Fruit fly (Drosophila melanogaster) whole organism, embryonic: ENCODE measurements around the gene Nup98-96.
A peak's percentile ranks its signal among the peaks of the same experiment; 100 is the strongest.

Source experiments
- ATbp ChIP-seq: fragments of 200-800 bp; sonication (Bioruptor generic); optimal IDR thresholded peaks from 2 replicates; lab custom pipeline; 2017; ENCODE audit warnings: missing biosample characterization, mild to moderate bottlenecking, missing genetic modification characterization, missing genetic modification reagents
- Adf1 ChIP-seq: fragments of 200-800 bp; sonication (Bioruptor generic); IDR thresholded peaks from 2 replicates; pipeline ENCODE4 v1.3.6; 2022; ENCODE audit warnings: missing biosample characterization, missing genetic modification characterization
- CG1024 ChIP-seq: fragments of 200-800 bp; sonication (Bioruptor generic); IDR thresholded peaks from 2 replicates; pipeline ENCODE4 v1.3.6; 2022; ENCODE audit warnings: missing biosample characterization, missing genetic modification characterization
- CG10267 ChIP-seq: fragments of 200-800 bp; sonication (Bioruptor generic); optimal IDR thresholded peaks from 2 replicates; lab custom pipeline; 2018; ENCODE audit warnings: missing biosample characterization, mild to moderate bottlenecking, missing genetic modification characterization, moderate library complexity
- CG10565 ChIP-seq: fragments of 200-800 bp; sonication (Bioruptor generic); optimal IDR thresholded peaks from 3 replicates; lab custom pipeline; 2016; ENCODE audit warnings: missing biosample characterization, mild to moderate bottlenecking, missing genetic modification characterization
- CG11560 ChIP-seq: fragments of 200-800 bp; sonication (Bioruptor generic); IDR thresholded peaks from 3 replicates; pipeline ENCODE4 v1.3.6; 2022; ENCODE audit warnings: missing biosample characterization, missing genetic modification characterization
- CG12659 ChIP-seq: fragments of 200-800 bp; sonication (Bioruptor generic); optimal IDR thresholded peaks from 3 replicates; lab custom pipeline; 2017; ENCODE audit warnings: mild to moderate bottlenecking, missing biosample characterization, missing genetic modification reagents, missing genetic modification characterization
- CG12769 ChIP-seq: fragments of 200-800 bp; sonication (Bioruptor generic); optimal IDR thresholded peaks from 2 replicates; lab custom pipeline; 2019; ENCODE audit warnings: missing biosample characterization, mild to moderate bottlenecking, missing genetic modification characterization, moderate library complexity
- CG12942 ChIP-seq: fragments of 200-800 bp; sonication (Bioruptor generic); optimal IDR thresholded peaks from 3 replicates; lab custom pipeline; 2016; ENCODE audit warnings: missing biosample characterization, missing genetic modification characterization
- CG13123 ChIP-seq: fragments of 200-800 bp; sonication (Bioruptor generic); optimal IDR thresholded peaks from 2 replicates; lab custom pipeline; 2016; ENCODE audit warnings: missing biosample characterization, missing genetic modification characterization
- CG14860 ChIP-seq: fragments of 200-800 bp; sonication (Bioruptor generic); IDR thresholded peaks from 3 replicates; pipeline ENCODE4 v1.3.6; 2022; ENCODE audit warnings: missing biosample characterization, missing genetic modification characterization; ENCODE audit not compliant: partially characterized antibody
- CG15269 ChIP-seq: fragments of 200-800 bp; sonication (Bioruptor generic); optimal IDR thresholded peaks from 2 replicates; lab custom pipeline; 2018; ENCODE audit warnings: missing biosample characterization, mild to moderate bottlenecking, missing genetic modification characterization, moderate library complexity
- CG16779 ChIP-seq: fragments of 200-800 bp; sonication (Bioruptor generic); IDR thresholded peaks from 2 replicates; pipeline ENCODE4 v1.3.6; 2022; ENCODE audit warnings: missing biosample characterization, missing genetic modification characterization
- CG2875 ChIP-seq: fragments of 200-800 bp; sonication (Bioruptor generic); optimal IDR thresholded peaks from 2 replicates; lab custom pipeline; 2017; ENCODE audit warnings: missing biosample characterization, mild to moderate bottlenecking, missing genetic modification characterization, missing genetic modification reagents
- CG2889 ChIP-seq: fragments of 200-800 bp; sonication (Bioruptor generic); IDR thresholded peaks from 3 replicates; pipeline ENCODE4 v1.3.6; 2022; ENCODE audit warnings: missing biosample characterization, missing genetic modification characterization
- CG30403 ChIP-seq: fragments of 200-800 bp; sonication (Bioruptor generic); optimal IDR thresholded peaks from 3 replicates; lab custom pipeline; 2016; ENCODE audit warnings: missing biosample characterization, missing genetic modification characterization
- CG3995 ChIP-seq: fragments of 200-800 bp; sonication (Bioruptor generic); optimal IDR thresholded peaks from 3 replicates; lab custom pipeline; 2016; ENCODE audit warnings: missing biosample characterization, missing genetic modification characterization
- CG4282 ChIP-seq: fragments of 200-800 bp; sonication (Bioruptor generic); optimal IDR thresholded peaks from 2 replicates; lab custom pipeline; 2016; ENCODE audit warnings: missing biosample characterization, missing genetic modification characterization
- CG6791 ChIP-seq: fragments of 200-800 bp; sonication (Bioruptor generic); IDR thresholded peaks from 3 replicates; pipeline ENCODE4 v1.3.6; 2022; ENCODE audit warnings: missing biosample characterization, missing genetic modification characterization; ENCODE audit not compliant: partially characterized antibody
- CG7357 ChIP-seq: fragments of 200-800 bp; sonication (Bioruptor generic); IDR thresholded peaks from 3 replicates; pipeline ENCODE4 v1.3.6; 2022; ENCODE audit warnings: missing biosample characterization, missing genetic modification characterization
- CG7556 ChIP-seq: fragments of 200-800 bp; sonication (Bioruptor generic); optimal IDR thresholded peaks from 2 replicates; lab custom pipeline; 2017; ENCODE audit warnings: missing biosample characterization, mild to moderate bottlenecking, missing genetic modification characterization
- CG7745 ChIP-seq: fragments of 200-800 bp; sonication (Bioruptor generic); optimal IDR thresholded peaks from 2 replicates; lab custom pipeline; 2018; ENCODE audit warnings: missing biosample characterization, mild to moderate bottlenecking, missing genetic modification characterization, moderate library complexity
- CG9727 ChIP-seq: fragments of 200-800 bp; sonication (Bioruptor generic); optimal IDR thresholded peaks from 3 replicates; lab custom pipeline; 2017; ENCODE audit warnings: missing biosample characterization, mild to moderate bottlenecking, missing genetic modification characterization
- Camta ChIP-seq: fragments of 200-800 bp; sonication (Bioruptor generic); optimal IDR thresholded peaks from 2 replicates; lab custom pipeline; 2016; ENCODE audit warnings: missing biosample characterization, missing genetic modification characterization
- E2f1 ChIP-seq: fragments of 200-800 bp; sonication (Bioruptor generic); IDR thresholded peaks from 2 replicates; pipeline ENCODE4 v1.3.6; 2022; ENCODE audit warnings: missing biosample characterization, missing genetic modification characterization
- H15 ChIP-seq: fragments of 200-800 bp; sonication (Bioruptor generic); IDR thresholded peaks from 3 replicates; pipeline ENCODE4 v1.3.6; 2022; ENCODE audit warnings: missing biosample characterization, missing genetic modification characterization
- Hand ChIP-seq: fragments of 200-800 bp; sonication (Bioruptor generic); optimal IDR thresholded peaks from 2 replicates; lab custom pipeline; 2017; ENCODE audit warnings: mild to moderate bottlenecking, missing biosample characterization, missing genetic modification reagents, missing genetic modification characterization
- Hmr ChIP-seq: fragments of 200-800 bp; sonication (Bioruptor generic); optimal IDR thresholded peaks from 3 replicates; lab custom pipeline; 2017; ENCODE audit warnings: mild to moderate bottlenecking, missing biosample characterization, missing genetic modification reagents, missing genetic modification characterization
- Kr ChIP-seq: fragments of 200-800 bp; sonication (Bioruptor generic); optimal IDR thresholded peaks from 2 replicates; lab custom pipeline; 2017; ENCODE audit warnings: missing biosample characterization, mild to moderate bottlenecking, missing genetic modification characterization
- Xrp1 ChIP-seq: fragments of 200-800 bp; sonication (Bioruptor generic); IDR thresholded peaks from 2 replicates; pipeline ENCODE4 v1.3.6; 2022; ENCODE audit warnings: missing biosample characterization, missing genetic modification characterization
- ato ChIP-seq: fragments of 200-800 bp; sonication (Bioruptor generic); IDR thresholded peaks from 2 replicates; pipeline ENCODE4 v1.3.6; 2022; ENCODE audit warnings: missing biosample characterization, missing genetic modification characterization; ENCODE audit not compliant: partially characterized antibody
- chn ChIP-seq: fragments of 200-800 bp; sonication (Bioruptor generic); optimal IDR thresholded peaks from 2 replicates; lab custom pipeline; 2016; ENCODE audit warnings: missing biosample characterization, missing genetic modification characterization
- dysf ChIP-seq: fragments of 200-800 bp; sonication (Bioruptor generic); IDR thresholded peaks from 3 replicates; pipeline ENCODE4 v1.3.6; 2022; ENCODE audit warnings: missing biosample characterization, missing genetic modification characterization
- fd102C ChIP-seq: fragments of 200-800 bp; sonication (Bioruptor generic); optimal IDR thresholded peaks from 2 replicates; lab custom pipeline; 2018; ENCODE audit warnings: missing biosample characterization, mild to moderate bottlenecking, missing genetic modification characterization, moderate library complexity
- fd96Cb ChIP-seq: fragments of 200-800 bp; sonication (Bioruptor generic); optimal IDR thresholded peaks from 2 replicates; lab custom pipeline; 2018; ENCODE audit warnings: missing biosample characterization, mild to moderate bottlenecking, missing genetic modification characterization, moderate library complexity
- gro ChIP-seq: fragments of 200-800 bp; sonication (Bioruptor generic); optimal IDR thresholded peaks from 2 replicates; lab custom pipeline; 2016; ENCODE audit warnings: missing biosample characterization, missing genetic modification characterization
- hb ChIP-seq: fragments of 200-800 bp; sonication (Bioruptor generic); IDR thresholded peaks from 3 replicates; pipeline ENCODE4 v1.3.6; 2022; ENCODE audit warnings: missing biosample characterization, missing genetic modification characterization; ENCODE audit not compliant: partially characterized antibody
- pb ChIP-seq: fragments of 200-800 bp; sonication (Bioruptor generic); optimal IDR thresholded peaks from 3 replicates; lab custom pipeline; 2016; ENCODE audit warnings: missing biosample characterization, missing genetic modification characterization
- peb ChIP-seq: fragments of 200-800 bp; sonication (Bioruptor generic); IDR thresholded peaks from 2 replicates; pipeline ENCODE4 v1.3.6; 2022; ENCODE audit warnings: missing biosample characterization, missing genetic modification characterization
- prd ChIP-seq, 3 experiments: fragments of >200 bp in 2 of 3; fragments of 200-800 bp in 1 of 3; sonication (Bioruptor generic) in 1 of 3; optimal IDR thresholded peaks in 2 of 3; IDR thresholded peaks in 1 of 3; 2 replicates in 2 of 3; 3 replicates in 1 of 3; pipeline versions ENCODE4 v1.3.6 to Lab custom; 2017 to 2022; ENCODE audit warnings: missing biosample characterization in 1 of 3, missing genetic modification characterization in 1 of 3
- pzg ChIP-seq: fragments of 200-800 bp; sonication (Bioruptor generic); optimal IDR thresholded peaks from 3 replicates; lab custom pipeline; 2018; ENCODE audit warnings: missing biosample characterization, mild to moderate bottlenecking, missing genetic modification characterization, moderate library complexity
- slbo ChIP-seq: fragments of 200-800 bp; sonication (Bioruptor generic); IDR thresholded peaks from 2 replicates; pipeline ENCODE4 v1.3.6; 2022; ENCODE audit warnings: missing biosample characterization, missing genetic modification characterization
- tio ChIP-seq: fragments of 200-800 bp; sonication (Bioruptor generic); optimal IDR thresholded peaks from 2 replicates; lab custom pipeline; 2017; ENCODE audit warnings: missing biosample characterization, missing genetic modification characterization, inconsistent platforms
- zf30C ChIP-seq: fragments of 200-800 bp; sonication (Bioruptor generic); optimal IDR thresholded peaks from 3 replicates; lab custom pipeline; 2018; ENCODE audit warnings: missing biosample characterization, mild to moderate bottlenecking, missing genetic modification characterization
- zfh1 ChIP-seq: fragments of 200-800 bp; sonication (Bioruptor generic); IDR thresholded peaks from 3 replicates; pipeline ENCODE4 v1.3.6; 2022; ENCODE audit warnings: missing biosample characterization, missing genetic modification characterization

The Nup98-96 gene

dm6 chr3R:23732990-23733512 is 48.4 kb downstream of the Nup98-96 start, which contains the start of the genes Hmgcr and Rpn9 (continued):
- TF ChIP-seq zfh1 (no peak), CG12659 (GFP tag; lab: Kevin White, UChicago) (peak; percentile 83), pb (GFP tag; lab: Kevin White, UChicago) (no peak), chn (no peak), CG16779 (GFP tag; lab: Robert Waterston, UW) (no peak), H15 (no peak), CG2889 (no peak), CG9727 (no peak), CG14860 (no peak), CG4282 (no peak), hb (GFP tag; lab: Robert Waterston, UW) (no peak), Adf1 (GFP tag; lab: Robert Waterston, UW) (peak; percentile 44; the same call in 1 of the 2 replicates), prd (optimal IDR thresholded peaks at IDR 0.05; lab: Kevin White, UChicago) (no peak), prd (GFP tag; IDR thresholded peaks at IDR 0.05; lab: Robert Waterston, UW) (no peak), gro (GFP tag; lab: Kevin White, UChicago) (peak; percentile 27), CG3995 (GFP tag; lab: Kevin White, UChicago) (peak; percentile 24), CG13123 (GFP tag; lab: Kevin White, UChicago) (no peak), Hmr (peak; percentile 55), Camta (peak; percentile 21), CG7357 (GFP tag; lab: Robert Waterston, UW) (no peak), tio (GFP tag; lab: Kevin White, UChicago) (no peak), fd96Cb (tag; lab: Kevin White, UChicago) (no peak), ATbp (GFP tag; lab: Kevin White, UChicago) (no peak), pzg (GFP tag; lab: Kevin White, UChicago) (peak; percentile 90), CG30403 (GFP tag; lab: Kevin White, UChicago) (peak; percentile 13), CG6791 (GFP tag; lab: Robert Waterston, UW) (no peak), CG10267 (tag; lab: Kevin White, UChicago) (peak; percentile 68), Kr (no peak), CG7745 (tag; lab: Kevin White, UChicago) (no peak), zf30C (GFP tag; lab: Kevin White, UChicago) (no peak), CG12942 (GFP tag; lab: Kevin White, UChicago) (no peak), CG10565 (GFP tag; lab: Kevin White, UChicago) (no peak), CG1024 (GFP tag; lab: Robert Waterston, UW) (no peak), CG12769 (tag; lab: Kevin White, UChicago) (no peak), ato (no peak), fd102C (GFP tag; lab: Kevin White, UChicago) (no peak), Hand (no peak), slbo (GFP tag; lab: Robert Waterston, UW) (no peak; the same call in 1 of the 2 replicates), Xrp1 (GFP tag; lab: Robert Waterston, UW) (no peak), CG2875 (GFP tag; lab: Kevin White, UChicago) (no peak), CG11560 (tag; lab: Robert Waterston, UW) (peak; percentile 99), peb (GFP tag; lab: Robert Waterston, UW) (no peak), CG15269 (tag; lab: Kevin White, UChicago) (peak; percentile 16), E2f1 (GFP tag; lab: Robert Waterston, UW) (no peak), dysf (no peak), CG7556 (no peak)
- TF ChIP-seq, all 482 proteins: peak for 144
